Fruit fly (Drosophila melanogaster) whole organism, prepupa: Measurements from ENCODE around the gene Uck.

Experiments used
- Blimp-1 ChIP-seq: fragments of 200-800 bp; sonication (Bioruptor generic); optimal IDR thresholded peaks from 3 replicates; lab custom pipeline; 2017; ENCODE audit warnings: missing biosample characterization, missing genetic modification characterization, mild to moderate bottlenecking, moderate library complexity, missing genetic modification reagents
- CG10631 ChIP-seq: fragments of 200-800 bp; sonication (Bioruptor generic); optimal IDR thresholded peaks from 2 replicates; lab custom pipeline; 2016; ENCODE audit warnings: missing biosample characterization, missing genetic modification characterization
- CG10669 ChIP-seq: fragments of 200-800 bp; sonication (Bioruptor generic); optimal IDR thresholded peaks from 3 replicates; lab custom pipeline; 2018; ENCODE audit warnings: missing biosample characterization, mild to moderate bottlenecking, missing genetic modification characterization, moderate library complexity
- CG11294 ChIP-seq: fragments of 200-800 bp; sonication (Bioruptor generic); IDR thresholded peaks from 2 replicates; pipeline ENCODE4 v1.3.6; 2022; ENCODE audit warnings: missing biosample characterization, missing genetic modification characterization
- CG15336 ChIP-seq: fragments of 200-800 bp; sonication (Bioruptor generic); IDR thresholded peaks from 2 replicates; pipeline ENCODE4 v1.3.6; 2022; ENCODE audit warnings: missing biosample characterization, missing genetic modification characterization
- CG16779 ChIP-seq: fragments of 200-800 bp; sonication (Bioruptor generic); optimal IDR thresholded peaks from 3 replicates; lab custom pipeline; 2017; ENCODE audit warnings: missing biosample characterization, mild to moderate bottlenecking, missing genetic modification characterization
- CG31627 ChIP-seq: fragments of 200-800 bp; sonication (Bioruptor generic); optimal IDR thresholded peaks from 3 replicates; lab custom pipeline; 2016; ENCODE audit warnings: missing biosample characterization, missing genetic modification characterization
- CG34406 ChIP-seq: fragments of 200-800 bp; sonication (Bioruptor generic); optimal IDR thresholded peaks from 3 replicates; lab custom pipeline; 2016; ENCODE audit warnings: missing biosample characterization, missing genetic modification characterization
- CG3919 ChIP-seq: fragments of 200-800 bp; sonication (Bioruptor generic); optimal IDR thresholded peaks from 3 replicates; lab custom pipeline; 2016; ENCODE audit warnings: missing biosample characterization, missing genetic modification characterization
- CG6163 ChIP-seq: fragments of 200-800 bp; sonication (Bioruptor generic); IDR thresholded peaks from 3 replicates; pipeline ENCODE4 v1.3.6; 2022; ENCODE audit warnings: missing biosample characterization, missing genetic modification characterization
- CG6792 ChIP-seq: fragments of 200-800 bp; sonication (Bioruptor generic); optimal IDR thresholded peaks from 3 replicates; lab custom pipeline; 2016; ENCODE audit warnings: missing biosample characterization, missing genetic modification characterization
- CG6854 ChIP-seq: fragments of 200-800 bp; sonication (Bioruptor generic); optimal IDR thresholded peaks from 2 replicates; lab custom pipeline; 2017; ENCODE audit warnings: missing biosample characterization, mild to moderate bottlenecking, missing genetic modification characterization
- CG7368 ChIP-seq: fragments of 200-800 bp; sonication (Bioruptor generic); optimal IDR thresholded peaks from 3 replicates; lab custom pipeline; 2016; ENCODE audit warnings: missing biosample characterization, missing genetic modification characterization
- CG8119 ChIP-seq: fragments of 200-800 bp; sonication (Bioruptor generic); IDR thresholded peaks from 3 replicates; pipeline ENCODE4 v1.3.6; 2022; ENCODE audit warnings: missing biosample characterization, missing genetic modification characterization
- CG8632 ChIP-seq: fragments of 200-800 bp; sonication (Bioruptor generic); optimal IDR thresholded peaks from 3 replicates; lab custom pipeline; 2016; ENCODE audit warnings: missing biosample characterization, missing genetic modification characterization
- CG9139 ChIP-seq: fragments of 200-800 bp; sonication (Bioruptor generic); optimal IDR thresholded peaks from 3 replicates; lab custom pipeline; 2017; ENCODE audit warnings: missing biosample characterization, mild to moderate bottlenecking, missing genetic modification characterization
- Eip75B ChIP-seq: fragments of 200-800 bp; sonication (Bioruptor generic); optimal IDR thresholded peaks from 3 replicates; lab custom pipeline; 2016; ENCODE audit warnings: missing biosample characterization, missing genetic modification characterization
- Eip78C ChIP-seq: fragments of 200-800 bp; sonication (Bioruptor generic); peaks from one replicate; lab custom pipeline; 2016; ENCODE audit warnings: missing biosample characterization, missing genetic modification characterization
- Eip93F ChIP-seq: fragments of 200-800 bp; sonication (Bioruptor generic); optimal IDR thresholded peaks from 2 replicates; lab custom pipeline; 2016; ENCODE audit warnings: missing biosample characterization, mild to moderate bottlenecking, missing genetic modification characterization
- Ets21C ChIP-seq: fragments of 200-800 bp; sonication (Bioruptor generic); optimal IDR thresholded peaks from 3 replicates; lab custom pipeline; 2016; ENCODE audit warnings: missing biosample characterization, missing genetic modification characterization
- Gug ChIP-seq: fragments of 200-800 bp; sonication (Bioruptor generic); IDR thresholded peaks from 2 replicates; pipeline ENCODE4 v1.3.6; 2022; ENCODE audit warnings: missing biosample characterization, missing genetic modification characterization
- Hr39 ChIP-seq: fragments of 200-800 bp; sonication (Bioruptor generic); optimal IDR thresholded peaks from 2 replicates; lab custom pipeline; 2016; ENCODE audit warnings: missing biosample characterization, missing genetic modification characterization
- Hr4 ChIP-seq: fragments of 200-800 bp; sonication (Bioruptor generic); optimal IDR thresholded peaks from 3 replicates; lab custom pipeline; 2016; ENCODE audit warnings: missing biosample characterization, missing genetic modification characterization
- Lpt ChIP-seq: fragments of 200-800 bp; sonication (Bioruptor generic); optimal IDR thresholded peaks from 3 replicates; lab custom pipeline; 2016; ENCODE audit warnings: missing biosample characterization, missing genetic modification characterization
- Smox ChIP-seq: fragments of 200-800 bp; sonication (Bioruptor generic); optimal IDR thresholded peaks from 3 replicates; lab custom pipeline; 2016; ENCODE audit warnings: missing biosample characterization, missing genetic modification characterization
- Sox102F ChIP-seq: fragments of 200-800 bp; sonication (Bioruptor generic); optimal IDR thresholded peaks from 2 replicates; lab custom pipeline; 2016; ENCODE audit warnings: missing biosample characterization, mild to moderate bottlenecking, missing genetic modification characterization
- Sox14 ChIP-seq: fragments of 200-800 bp; sonication (Bioruptor generic); optimal IDR thresholded peaks from 3 replicates; lab custom pipeline; 2016; ENCODE audit warnings: missing biosample characterization, missing genetic modification characterization
- Sox15 ChIP-seq: fragments of 200-800 bp; sonication (Bioruptor generic); optimal IDR thresholded peaks from 3 replicates; lab custom pipeline; 2016; ENCODE audit warnings: missing biosample characterization, missing genetic modification characterization
- achi ChIP-seq: fragments of 200-800 bp; sonication (Bioruptor generic); optimal IDR thresholded peaks from 3 replicates; lab custom pipeline; 2016; ENCODE audit warnings: missing biosample characterization, missing genetic modification characterization
- acj6 ChIP-seq: fragments of 200-800 bp; sonication (Bioruptor generic); optimal IDR thresholded peaks from 3 replicates; lab custom pipeline; 2016; ENCODE audit warnings: missing biosample characterization, missing genetic modification characterization
- cyc ChIP-seq: fragments of 200-800 bp; sonication (Bioruptor generic); optimal IDR thresholded peaks from 3 replicates; lab custom pipeline; 2016; ENCODE audit warnings: missing biosample characterization, missing genetic modification characterization
- dsx ChIP-seq: fragments of 200-800 bp; optimal IDR thresholded peaks from 3 replicates; lab custom pipeline; 2019; ENCODE audit warnings: missing biosample characterization, mild to moderate bottlenecking, missing genetic modification characterization, moderate library complexity; ENCODE audit not compliant: poor library complexity, severe bottlenecking
- eg ChIP-seq: fragments of 200-800 bp; sonication (Bioruptor generic); IDR thresholded peaks from 3 replicates; pipeline ENCODE4 v1.3.6; 2022; ENCODE audit warnings: missing biosample characterization, missing genetic modification characterization
- esn ChIP-seq: fragments of 200-800 bp; sonication (Bioruptor generic); optimal IDR thresholded peaks from 2 replicates; lab custom pipeline; 2016; ENCODE audit warnings: missing biosample characterization, mild to moderate bottlenecking, missing genetic modification characterization, moderate library complexity
- fd59A ChIP-seq: fragments of 200-800 bp; sonication (Bioruptor generic); optimal IDR thresholded peaks from 2 replicates; lab custom pipeline; 2017; ENCODE audit warnings: missing biosample characterization, mild to moderate bottlenecking, missing genetic modification characterization, missing genetic modification reagents
- fkh ChIP-seq: fragments of 200-800 bp; sonication (Bioruptor generic); optimal IDR thresholded peaks from 3 replicates; lab custom pipeline; 2017; ENCODE audit warnings: missing biosample characterization, mild to moderate bottlenecking, missing genetic modification characterization, moderate library complexity
- lz ChIP-seq: fragments of 200-800 bp; sonication (Bioruptor generic); optimal IDR thresholded peaks from 3 replicates; lab custom pipeline; 2016; ENCODE audit warnings: missing biosample characterization, missing genetic modification characterization
- pdm3 ChIP-seq: fragments of 200-800 bp; sonication (Bioruptor generic); optimal IDR thresholded peaks from 3 replicates; lab custom pipeline; 2016; ENCODE audit warnings: missing biosample characterization, missing genetic modification characterization
- ss ChIP-seq, 2 experiments: fragments of 200-800 bp; sonication (Bioruptor generic); optimal IDR thresholded peaks; 2 replicates in 1 of 2; 3 replicates in 1 of 2; lab custom pipeline; 2017 to 2018; ENCODE audit warnings: mild to moderate bottlenecking in 2 of 2, missing biosample characterization in 2 of 2, missing genetic modification characterization in 2 of 2, moderate library complexity in 1 of 2
- svp ChIP-seq: fragments of 200-800 bp; sonication (Bioruptor generic); peaks from one replicate; lab custom pipeline; 2016; ENCODE audit warnings: missing biosample characterization, missing genetic modification characterization

The Uck gene

dm6 chr3R:24259278-24260040 is 30.5 kb upstream of the Uck start (continued):
- TF ChIP-seq achi (GFP tag; lab: Kevin White, UChicago): peak; percentile 94
- TF ChIP-seq CG3919 (GFP tag; lab: Kevin White, UChicago): peak; percentile 96
- peak; percentile 96 for TF ChIP-seq esn (GFP tag; lab: Kevin White, UChicago)
- peak; percentile 95 for TF ChIP-seq CG10631 (GFP tag; lab: Kevin White, UChicago)
- peak; percentile 93 for TF ChIP-seq Sox15 (GFP tag; lab: Kevin White, UChicago)
- TF ChIP-seq Ets21C: peak; percentile 91
- TF ChIP-seq CG11294: peak; percentile 87
- TF ChIP-seq CG31627: peak; percentile 93
- TF ChIP-seq Eip93F: peak; percentile 82
- peak; percentile 90 for TF ChIP-seq Gug
- peak; percentile 89 for TF ChIP-seq Lpt (GFP tag; lab: Kevin White, UChicago)
- peak; percentile 87 for TF ChIP-seq CG15336 (GFP tag; lab: Robert Waterston, UW)
- peak; percentile 84 for TF ChIP-seq CG16779 (tag; lab: Kevin White, UChicago)
- peak; percentile 95 for TF ChIP-seq Hr39
- TF ChIP-seq Eip75B (GFP tag; lab: Kevin White, UChicago): peak; percentile 97
- peak; percentile 88 for TF ChIP-seq CG8119 (GFP tag; lab: Robert Waterston, UW)
- TF ChIP-seq CG9139 (GFP tag; lab: Kevin White, UChicago): peak; percentile 90
- peak; percentile 96 for TF ChIP-seq CG8632 (GFP tag; lab: Kevin White, UChicago)
- TF ChIP-seq CG10669 (GFP tag; lab: Kevin White, UChicago): peak; percentile 97
- TF ChIP-seq CG6163 (GFP tag; lab: Robert Waterston, UW): peak; percentile 95
- TF ChIP-seq fd59A (GFP tag; lab: Kevin White, UChicago): peak; percentile 97
- peak; percentile 93 for TF ChIP-seq lz (GFP tag; lab: Kevin White, UChicago)
- TF ChIP-seq Blimp-1 (GFP tag; lab: Kevin White, UChicago): peak; percentile 77
- peak; percentile 96 for TF ChIP-seq pdm3 (GFP tag; lab: Kevin White, UChicago)
- peak; percentile 93 for TF ChIP-seq CG34406
- peak; percentile 78 for TF ChIP-seq CG6854 (GFP tag; lab: Kevin White, UChicago)
- peak; percentile 92 for TF ChIP-seq Smox (GFP tag; lab: Kevin White, UChicago)
- peak; percentile 74 for TF ChIP-seq fkh (GFP tag; lab: Kevin White, UChicago)
- peak; percentile 98 for TF ChIP-seq svp (GFP tag; lab: Kevin White, UChicago)
- TF ChIP-seq, all 60 proteins: peak for 57

dm6 chr3R:24260041-24260379 is 30.0 kb upstream of the Uck start:
- TF ChIP-seq dsx (no peak), Sox14 (GFP tag; lab: Kevin White, UChicago) (no peak), CG31627 (no peak), CG8632 (GFP tag; lab: Kevin White, UChicago) (no peak), CG9139 (GFP tag; lab: Kevin White, UChicago) (no peak), Gug (no peak), Eip78C (GFP tag; lab: Kevin White, UChicago) (peak; percentile 9), Smox (GFP tag; lab: Kevin White, UChicago) (no peak), acj6 (GFP tag; lab: Kevin White, UChicago) (no peak), Eip93F (no peak), Sox15 (GFP tag; lab: Kevin White, UChicago) (no peak), Hr4 (GFP tag; lab: Kevin White, UChicago) (no peak), CG6163 (GFP tag; lab: Robert Waterston, UW) (no peak), eg (GFP tag; lab: Robert Waterston, UW) (no peak), CG6792 (GFP tag; lab: Kevin White, UChicago) (peak; percentile 31), Sox102F (GFP tag; lab: Kevin White, UChicago) (no peak), CG7368 (no peak), svp (GFP tag; lab: Kevin White, UChicago) (peak; percentile 90), CG16779 (tag; lab: Kevin White, UChicago) (no peak), cyc (GFP tag; lab: Kevin White, UChicago) (no peak), CG8119 (GFP tag; lab: Robert Waterston, UW) (no peak), ss (GFP tag; optimal IDR thresholded peaks at IDR 0.05; lab: Kevin White, UChicago) (no peak), esn (GFP tag; lab: Kevin White, UChicago) (peak; percentile 24)
- TF ChIP-seq, all 60 proteins: peak for 4
